Fruit fly (Drosophila melanogaster) whole organism, prepupa: ENCODE measurements around the gene Octbeta1R.

Source experiments
- Blimp-1 ChIP-seq: fragments of 200-800 bp; sonication (Bioruptor generic); optimal IDR thresholded peaks from 3 replicates; lab custom pipeline; 2017; ENCODE audit warnings: missing biosample characterization, missing genetic modification characterization, mild to moderate bottlenecking, moderate library complexity, missing genetic modification reagents
- CG10631 ChIP-seq: fragments of 200-800 bp; sonication (Bioruptor generic); optimal IDR thresholded peaks from 2 replicates; lab custom pipeline; 2016; ENCODE audit warnings: missing biosample characterization, missing genetic modification characterization
- CG10669 ChIP-seq: fragments of 200-800 bp; sonication (Bioruptor generic); optimal IDR thresholded peaks from 3 replicates; lab custom pipeline; 2018; ENCODE audit warnings: missing biosample characterization, mild to moderate bottlenecking, missing genetic modification characterization, moderate library complexity
- CG15336 ChIP-seq: fragments of 200-800 bp; sonication (Bioruptor generic); IDR thresholded peaks from 2 replicates; pipeline ENCODE4 v1.3.6; 2022; ENCODE audit warnings: missing biosample characterization, missing genetic modification characterization
- CG16779 ChIP-seq: fragments of 200-800 bp; sonication (Bioruptor generic); optimal IDR thresholded peaks from 3 replicates; lab custom pipeline; 2017; ENCODE audit warnings: missing biosample characterization, mild to moderate bottlenecking, missing genetic modification characterization
- CG3032 ChIP-seq: fragments of 200-800 bp; optimal IDR thresholded peaks from 2 replicates; lab custom pipeline; 2019; ENCODE audit warnings: missing biosample characterization, mild to moderate bottlenecking, missing genetic modification characterization, moderate library complexity
- CG32006 ChIP-seq: fragments of 200-800 bp; sonication (Bioruptor generic); optimal IDR thresholded peaks from 3 replicates; lab custom pipeline; 2017; ENCODE audit warnings: missing biosample characterization, mild to moderate bottlenecking, missing genetic modification characterization
- CG34406 ChIP-seq: fragments of 200-800 bp; sonication (Bioruptor generic); optimal IDR thresholded peaks from 3 replicates; lab custom pipeline; 2016; ENCODE audit warnings: missing biosample characterization, missing genetic modification characterization
- CG3919 ChIP-seq: fragments of 200-800 bp; sonication (Bioruptor generic); optimal IDR thresholded peaks from 3 replicates; lab custom pipeline; 2016; ENCODE audit warnings: missing biosample characterization, missing genetic modification characterization
- CG4318 ChIP-seq: fragments of 200-800 bp; sonication (Bioruptor generic); optimal IDR thresholded peaks from 3 replicates; lab custom pipeline; 2017; ENCODE audit warnings: missing biosample characterization, mild to moderate bottlenecking, missing genetic modification characterization
- CG6276 ChIP-seq: fragments of 200-800 bp; sonication (Bioruptor generic); optimal IDR thresholded peaks from 2 replicates; lab custom pipeline; 2017; ENCODE audit warnings: missing biosample characterization, mild to moderate bottlenecking, missing genetic modification characterization
- CG6808 ChIP-seq: fragments of 200-800 bp; sonication (Bioruptor generic); optimal IDR thresholded peaks from 3 replicates; lab custom pipeline; 2017; ENCODE audit warnings: missing biosample characterization, missing genetic modification characterization, mild to moderate bottlenecking, moderate library complexity, missing genetic modification reagents
- CG7368 ChIP-seq: fragments of 200-800 bp; sonication (Bioruptor generic); optimal IDR thresholded peaks from 3 replicates; lab custom pipeline; 2016; ENCODE audit warnings: missing biosample characterization, missing genetic modification characterization
- CG8119 ChIP-seq: fragments of 200-800 bp; sonication (Bioruptor generic); IDR thresholded peaks from 3 replicates; pipeline ENCODE4 v1.3.6; 2022; ENCODE audit warnings: missing biosample characterization, missing genetic modification characterization
- CG8632 ChIP-seq: fragments of 200-800 bp; sonication (Bioruptor generic); optimal IDR thresholded peaks from 3 replicates; lab custom pipeline; 2016; ENCODE audit warnings: missing biosample characterization, missing genetic modification characterization
- Eip75B ChIP-seq: fragments of 200-800 bp; sonication (Bioruptor generic); optimal IDR thresholded peaks from 3 replicates; lab custom pipeline; 2016; ENCODE audit warnings: missing biosample characterization, missing genetic modification characterization
- Eip78C ChIP-seq: fragments of 200-800 bp; sonication (Bioruptor generic); peaks from one replicate; lab custom pipeline; 2016; ENCODE audit warnings: missing biosample characterization, missing genetic modification characterization
- Eip93F ChIP-seq: fragments of 200-800 bp; sonication (Bioruptor generic); optimal IDR thresholded peaks from 2 replicates; lab custom pipeline; 2016; ENCODE audit warnings: missing biosample characterization, mild to moderate bottlenecking, missing genetic modification characterization
- Ets96B ChIP-seq: fragments of 200-800 bp; optimal IDR thresholded peaks from 2 replicates; lab custom pipeline; 2019; ENCODE audit warnings: missing biosample characterization, mild to moderate bottlenecking, missing genetic modification characterization, moderate library complexity
- Gug ChIP-seq: fragments of 200-800 bp; sonication (Bioruptor generic); IDR thresholded peaks from 2 replicates; pipeline ENCODE4 v1.3.6; 2022; ENCODE audit warnings: missing biosample characterization, missing genetic modification characterization
- Hr39 ChIP-seq: fragments of 200-800 bp; sonication (Bioruptor generic); optimal IDR thresholded peaks from 2 replicates; lab custom pipeline; 2016; ENCODE audit warnings: missing biosample characterization, missing genetic modification characterization
- Hr4 ChIP-seq: fragments of 200-800 bp; sonication (Bioruptor generic); optimal IDR thresholded peaks from 3 replicates; lab custom pipeline; 2016; ENCODE audit warnings: missing biosample characterization, missing genetic modification characterization
- Lpt ChIP-seq: fragments of 200-800 bp; sonication (Bioruptor generic); optimal IDR thresholded peaks from 3 replicates; lab custom pipeline; 2016; ENCODE audit warnings: missing biosample characterization, missing genetic modification characterization
- Met ChIP-seq: fragments of 200-800 bp; sonication (Bioruptor generic); optimal IDR thresholded peaks from 3 replicates; lab custom pipeline; 2016; ENCODE audit warnings: missing biosample characterization, missing genetic modification characterization
- Sox102F ChIP-seq: fragments of 200-800 bp; sonication (Bioruptor generic); optimal IDR thresholded peaks from 2 replicates; lab custom pipeline; 2016; ENCODE audit warnings: missing biosample characterization, mild to moderate bottlenecking, missing genetic modification characterization
- Sox14 ChIP-seq: fragments of 200-800 bp; sonication (Bioruptor generic); optimal IDR thresholded peaks from 3 replicates; lab custom pipeline; 2016; ENCODE audit warnings: missing biosample characterization, missing genetic modification characterization
- achi ChIP-seq: fragments of 200-800 bp; sonication (Bioruptor generic); optimal IDR thresholded peaks from 3 replicates; lab custom pipeline; 2016; ENCODE audit warnings: missing biosample characterization, missing genetic modification characterization
- acj6 ChIP-seq: fragments of 200-800 bp; sonication (Bioruptor generic); optimal IDR thresholded peaks from 3 replicates; lab custom pipeline; 2016; ENCODE audit warnings: missing biosample characterization, missing genetic modification characterization
- dsx ChIP-seq: fragments of 200-800 bp; optimal IDR thresholded peaks from 3 replicates; lab custom pipeline; 2019; ENCODE audit warnings: missing biosample characterization, mild to moderate bottlenecking, missing genetic modification characterization, moderate library complexity; ENCODE audit not compliant: poor library complexity, severe bottlenecking
- esn ChIP-seq: fragments of 200-800 bp; sonication (Bioruptor generic); optimal IDR thresholded peaks from 2 replicates; lab custom pipeline; 2016; ENCODE audit warnings: missing biosample characterization, mild to moderate bottlenecking, missing genetic modification characterization, moderate library complexity
- fd59A ChIP-seq: fragments of 200-800 bp; sonication (Bioruptor generic); optimal IDR thresholded peaks from 2 replicates; lab custom pipeline; 2017; ENCODE audit warnings: missing biosample characterization, mild to moderate bottlenecking, missing genetic modification characterization, missing genetic modification reagents
- fkh ChIP-seq: fragments of 200-800 bp; sonication (Bioruptor generic); optimal IDR thresholded peaks from 3 replicates; lab custom pipeline; 2017; ENCODE audit warnings: missing biosample characterization, mild to moderate bottlenecking, missing genetic modification characterization, moderate library complexity
- net ChIP-seq: fragments of 200-800 bp; sonication (Bioruptor generic); optimal IDR thresholded peaks from 3 replicates; lab custom pipeline; 2016; ENCODE audit warnings: missing biosample characterization, missing genetic modification characterization
- svp ChIP-seq: fragments of 200-800 bp; sonication (Bioruptor generic); peaks from one replicate; lab custom pipeline; 2016; ENCODE audit warnings: missing biosample characterization, missing genetic modification characterization
- topi ChIP-seq: fragments of 200-800 bp; sonication (Bioruptor generic); optimal IDR thresholded peaks from 3 replicates; lab custom pipeline; 2016; ENCODE audit warnings: missing biosample characterization, missing genetic modification characterization
- vri ChIP-seq: fragments of 200-800 bp; sonication (Bioruptor generic); optimal IDR thresholded peaks from 3 replicates; lab custom pipeline; 2016; ENCODE audit warnings: missing biosample characterization, mild to moderate bottlenecking, missing genetic modification characterization

Gene Octbeta1R

dm6 chr3R:22455335-22455985, 41.6 kb upstream of the Octbeta1R start (continued):
- TF ChIP-seq CG15336 (GFP tag; lab: Robert Waterston, UW) (no peak), CG3032 (peak; percentile 38), CG32006 (GFP tag; lab: Kevin White, UChicago) (peak; percentile 72), CG10631 (GFP tag; lab: Kevin White, UChicago) (peak; percentile 20), topi (GFP tag; lab: Kevin White, UChicago) (peak; percentile 2), Blimp-1 (GFP tag; lab: Kevin White, UChicago) (no peak), CG8119 (GFP tag; lab: Robert Waterston, UW) (0 out of 3 replicates have a peak, but pooled peaks have one; percentile 22), Lpt (GFP tag; lab: Kevin White, UChicago) (no peak), fd59A (GFP tag; lab: Kevin White, UChicago) (peak; percentile 16), achi (peak; percentile 52), Sox102F (no peak), CG3919 (GFP tag; lab: Kevin White, UChicago) (peak; percentile 35), CG16779 (tag; lab: Kevin White, UChicago) (peak; percentile 35)

dm6 chr3R:22456007-22456406, 41.0 kb upstream of the Octbeta1R start:
- TF ChIP-seq Ets96B (no peak), Sox14 (GFP tag; lab: Kevin White, UChicago) (no peak), fkh (GFP tag; lab: Kevin White, UChicago) (peak; percentile 25), net (GFP tag; lab: Kevin White, UChicago) (no peak), CG6276 (GFP tag; lab: Kevin White, UChicago) (no peak), CG6808 (GFP tag; lab: Kevin White, UChicago) (no peak), CG10631 (GFP tag; lab: Kevin White, UChicago) (no peak), Hr39 (GFP tag; lab: Kevin White, UChicago) (no peak), Eip78C (GFP tag; lab: Kevin White, UChicago) (peak; percentile 15), fd59A (GFP tag; lab: Kevin White, UChicago) (no peak), dsx (GFP tag; lab: Kevin White, UChicago) (no peak)

DNA sequence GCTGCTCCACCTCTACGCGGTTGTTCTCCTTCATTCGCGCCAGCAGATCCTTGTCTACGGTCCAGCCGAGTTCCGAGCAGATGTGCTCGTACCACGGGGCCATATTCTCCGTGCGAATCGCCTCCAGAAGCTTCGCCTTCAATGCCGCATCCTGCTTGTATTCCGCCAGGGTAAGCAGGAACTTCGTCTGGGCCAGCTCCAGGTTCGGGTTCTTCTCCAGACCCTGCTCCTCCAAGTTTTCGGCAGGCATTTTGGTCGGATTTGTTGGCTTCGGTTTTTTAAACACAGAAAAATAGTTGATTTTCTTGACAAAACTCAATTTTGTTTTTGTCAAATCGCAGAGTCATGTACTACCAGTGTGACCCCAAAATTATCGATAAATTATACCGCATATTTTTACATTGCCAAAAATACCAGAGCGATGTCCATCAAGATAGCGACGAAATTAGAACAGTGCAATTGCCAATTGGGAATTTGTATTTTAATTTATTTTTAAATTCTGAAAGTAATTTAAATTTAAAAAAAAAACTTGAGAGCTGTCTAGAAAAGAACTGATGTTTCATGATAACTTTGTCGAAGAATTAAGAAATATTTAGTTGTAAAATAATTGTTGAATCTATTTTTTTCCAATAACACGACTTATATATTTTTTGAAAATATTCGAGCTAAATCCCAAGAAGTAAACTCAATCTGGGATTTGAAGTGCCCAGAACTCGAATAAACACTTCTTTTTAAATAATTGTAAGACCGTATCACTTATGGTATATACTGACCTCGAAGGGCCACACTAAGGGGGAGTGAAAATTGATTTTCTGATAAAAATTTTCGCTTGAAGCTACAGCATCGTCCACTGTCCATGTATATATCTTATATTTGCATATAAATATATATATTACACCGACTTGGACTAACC, 35.1 kb upstream of the Octbeta1R start, which contains the start of the genes Rpn7 and AP-2mu:
Gene Rpn7, minus strand, starts transcription at position 382 of the 913 bp plus-strand sequence.
Gene AP-2mu, plus strand, starts transcription at position 783 of the 913 bp plus-strand sequence.
- TF ChIP-seq CG10631 (GFP tag; lab: Kevin White, UChicago): peak; percentile 21
- no peak for TF ChIP-seq CG6808 (GFP tag; lab: Kevin White, UChicago)
- TF ChIP-seq vri: no peak
- TF ChIP-seq topi (GFP tag; lab: Kevin White, UChicago): peak; percentile 7
- TF ChIP-seq Eip78C (GFP tag; lab: Kevin White, UChicago): peak; percentile 21
- peak; percentile 73 for TF ChIP-seq svp (GFP tag; lab: Kevin White, UChicago)
- peak; percentile 12 for TF ChIP-seq esn (GFP tag; lab: Kevin White, UChicago)

DNA sequence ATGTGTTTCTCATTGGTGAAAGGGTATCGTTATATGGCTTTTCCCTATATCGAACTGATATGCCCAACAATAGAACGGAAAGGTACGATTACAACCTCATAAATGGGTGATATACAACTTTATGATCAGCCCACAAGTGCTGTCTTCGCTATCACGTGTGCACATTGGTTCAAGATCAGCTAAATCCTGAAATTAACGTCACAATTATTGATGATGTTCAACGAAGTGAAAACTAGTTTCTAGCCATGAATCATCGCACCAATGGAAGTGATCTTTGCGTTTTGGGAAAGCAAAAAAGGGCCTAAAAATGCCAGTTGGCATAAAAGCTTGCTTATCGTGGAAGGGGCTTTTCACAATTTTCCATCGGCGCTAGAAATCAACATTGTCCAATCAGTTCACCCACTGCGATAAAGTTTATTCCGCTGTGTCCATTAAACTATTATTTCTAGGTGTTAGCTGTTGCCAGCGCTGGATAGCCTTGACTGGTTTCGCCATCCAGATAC, 32.4 kb upstream of the Octbeta1R start, which contains the start of gene CG7054:
Gene CG7054, plus strand, starts transcription at position 375 of the 503 bp plus-strand sequence.
- TF ChIP-seq vri: no peak
- TF ChIP-seq Eip78C (GFP tag; lab: Kevin White, UChicago): peak; percentile 76
- no peak for TF ChIP-seq topi (GFP tag; lab: Kevin White, UChicago)
- no peak for TF ChIP-seq CG10669
- TF ChIP-seq esn (GFP tag; lab: Kevin White, UChicago): peak; percentile 40
- TF ChIP-seq CG8632 (GFP tag; lab: Kevin White, UChicago): no peak
- no peak for TF ChIP-seq CG4318
- peak; percentile 19 for TF ChIP-seq Sox14 (GFP tag; lab: Kevin White, UChicago)
- no peak for TF ChIP-seq Eip75B (GFP tag; lab: Kevin White, UChicago)
- TF ChIP-seq Eip93F (GFP tag; lab: Kevin White, UChicago): no peak
- TF ChIP-seq acj6 (GFP tag; lab: Kevin White, UChicago): no peak
- no peak for TF ChIP-seq Met (GFP tag; lab: Kevin White, UChicago)
- TF ChIP-seq achi: no peak
- TF ChIP-seq CG8119 (GFP tag; lab: Robert Waterston, UW): no peak
- 0 out of 2 replicates have a peak, but pooled peaks have one; percentile 13 for TF ChIP-seq Gug (GFP tag; lab: Robert Waterston, UW)
- no peak for TF ChIP-seq CG7368 (GFP tag; lab: Kevin White, UChicago)
- no peak for TF ChIP-seq Hr4 (GFP tag; lab: Kevin White, UChicago)
- no peak for TF ChIP-seq CG34406
